Fruit fly (Drosophila melanogaster): Measurements from ENCODE around the gene Arglu1.

The Arglu1 gene

DNA sequence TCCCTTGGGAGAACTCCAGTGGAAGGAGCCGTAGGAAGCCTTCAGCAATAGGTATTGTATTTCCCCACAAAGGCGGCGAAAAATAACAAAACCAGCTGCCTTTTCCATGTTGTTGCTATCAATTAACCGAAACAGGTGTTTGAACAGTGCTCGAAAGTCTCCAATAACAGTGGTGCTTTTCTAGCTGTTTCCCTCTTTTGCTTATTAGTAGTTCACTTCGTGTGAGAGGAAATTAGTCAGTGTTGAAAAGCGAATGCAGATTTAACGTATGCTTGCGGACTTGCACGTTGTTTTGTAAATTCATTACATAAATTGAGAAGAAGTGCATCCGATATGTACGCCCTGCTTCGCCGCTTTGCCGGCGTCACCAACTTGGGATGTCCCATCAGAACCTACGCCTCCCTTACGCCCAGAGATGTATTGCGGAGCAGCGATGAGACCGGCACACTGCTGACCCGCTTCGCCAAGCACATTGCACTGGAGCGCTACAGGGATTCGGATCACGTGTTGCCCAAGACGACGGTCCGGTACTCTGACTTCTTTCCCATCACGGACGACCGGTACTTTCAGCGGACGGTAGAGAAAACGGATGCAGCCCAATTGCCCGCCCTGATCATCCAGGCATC is 810 bp upstream of the Arglu1 start, which contains the start of the genes Datp and CG4619 (continued):
- no peak for TF ChIP-seq vnd (GFP tag; IDR thresholded peaks at IDR 0.05; ENCODE audit: partially characterized antibody)
- no peak for TF ChIP-seq zen2 (GFP tag; IDR thresholded peaks at IDR 0.05; ENCODE audit: partially characterized antibody)
- TF ChIP-seq Kr (GFP tag; optimal IDR thresholded peaks at IDR 0.05): no peak
- TF ChIP-seq CG17568 (GFP tag; optimal IDR thresholded peaks at IDR 0.05): no peak
- no peak for TF ChIP-seq fd3F (GFP tag; optimal IDR thresholded peaks at IDR 0.05)
- no peak for TF ChIP-seq Atf-2 (GFP tag; optimal IDR thresholded peaks at IDR 0.05)
- peak; percentile 29 for TF ChIP-seq CG10543 (GFP tag; optimal IDR thresholded peaks at IDR 0.05)
- no peak for TF ChIP-seq Ssrp (tag; optimal IDR thresholded peaks at IDR 0.05)
- TF ChIP-seq Ets65A (GFP tag): peak; percentile 91
- peak; percentile 0 for TF ChIP-seq ewg (GFP tag; optimal IDR thresholded peaks at IDR 0.05)
- no peak for TF ChIP-seq CG6272 (GFP tag; IDR thresholded peaks at IDR 0.05)
- peak; percentile 29 for TF ChIP-seq CG2116 (GFP tag; optimal IDR thresholded peaks at IDR 0.05)
- no peak; the same call in 1 of the 2 replicates for TF ChIP-seq Ada2b (GFP tag; IDR thresholded peaks at IDR 0.05)
- TF ChIP-seq scrt (GFP tag; optimal IDR thresholded peaks at IDR 0.05): peak; percentile 49
- TF ChIP-seq trh (GFP tag; optimal IDR thresholded peaks at IDR 0.05): no peak
- peak; percentile 59; the same call in 2 of the 3 replicates for TF ChIP-seq Aef1 (GFP tag; IDR thresholded peaks at IDR 0.05)
- TF ChIP-seq Spps (tag; optimal IDR thresholded peaks at IDR 0.05): no peak
- no peak for TF ChIP-seq GATAe (GFP tag; conservative IDR thresholded peaks at IDR 0.05)
- TF ChIP-seq CG11560 (tag; IDR thresholded peaks at IDR 0.05): no peak
- TF ChIP-seq Asciz (GFP tag; optimal IDR thresholded peaks at IDR 0.05): no peak
- no peak for TF ChIP-seq br (optimal IDR thresholded peaks at IDR 0.05)
- TF ChIP-seq grau (tag; optimal IDR thresholded peaks at IDR 0.05): no peak
- TF ChIP-seq az2 (GFP tag; optimal IDR thresholded peaks at IDR 0.05): no peak
- TF ChIP-seq ac (GFP tag; optimal IDR thresholded peaks at IDR 0.05): no peak
- TF ChIP-seq sens (GFP tag): peak; percentile 76
- peak; percentile 16 for TF ChIP-seq CG4854 (GFP tag; optimal IDR thresholded peaks at IDR 0.05)
- TF ChIP-seq C15 (GFP tag; IDR thresholded peaks at IDR 0.05): no peak
- no peak for TF ChIP-seq Poxn (GFP tag; IDR thresholded peaks at IDR 0.05)
- TF ChIP-seq trem (tag; optimal IDR thresholded peaks at IDR 0.05): peak; percentile 32
- no peak for TF ChIP-seq otp (GFP tag; IDR thresholded peaks at IDR 0.05)
- no peak for TF ChIP-seq ems (GFP tag; optimal IDR thresholded peaks at IDR 0.05)
- peak; percentile 8 for TF ChIP-seq CG9797 (GFP tag; optimal IDR thresholded peaks at IDR 0.05)
- no peak for TF ChIP-seq CrebB (tag; optimal IDR thresholded peaks at IDR 0.05)
- TF ChIP-seq CG11723 (GFP tag; optimal IDR thresholded peaks at IDR 0.05): no peak
- TF ChIP-seq bsh (GFP tag; optimal IDR thresholded peaks at IDR 0.05): no peak
- peak; percentile 54 for TF ChIP-seq caup (GFP tag; optimal IDR thresholded peaks at IDR 0.05; ENCODE audit: severe bottlenecking)
- TF ChIP-seq yki (optimal IDR thresholded peaks at IDR 0.05): no peak
- TF ChIP-seq pb (GFP tag; optimal IDR thresholded peaks at IDR 0.05): no peak
- peak; percentile 87 for TF ChIP-seq HmgZ (tag; optimal IDR thresholded peaks at IDR 0.05)
- TF ChIP-seq CG2889 (GFP tag; IDR thresholded peaks at IDR 0.05): 0 out of 3 replicates have a peak, but pooled peaks have one; percentile 6
- no peak for TF ChIP-seq ara (GFP tag; IDR thresholded peaks at IDR 0.05)
- TF ChIP-seq Deaf1 (tag; optimal IDR thresholded peaks at IDR 0.05): no peak
- no peak for TF ChIP-seq z (GFP tag; IDR thresholded peaks at IDR 0.05)
- TF ChIP-seq CG8478 (optimal IDR thresholded peaks at IDR 0.05): no peak
- TF ChIP-seq CHES-1-like (GFP tag; optimal IDR thresholded peaks at IDR 0.05): peak; percentile 29
- TF ChIP-seq Dref (GFP tag; IDR thresholded peaks at IDR 0.05): peak; percentile 46
- TF ChIP-seq CG3407 (GFP tag; optimal IDR thresholded peaks at IDR 0.05): no peak
- TF ChIP-seq ftz-f1 (GFP tag; optimal IDR thresholded peaks at IDR 0.05): no peak
- no peak for TF ChIP-seq D (optimal IDR thresholded peaks at IDR 0.05)
- no peak for TF ChIP-seq D (GFP tag; optimal IDR thresholded peaks at IDR 0.05)
- TF ChIP-seq twi (tag; optimal IDR thresholded peaks at IDR 0.05): no peak
- TF ChIP-seq cwo (GFP tag; optimal IDR thresholded peaks at IDR 0.05): no peak
